Fruit fly (Drosophila melanogaster): ENCODE data around the gene CG9967.

The CG9967 gene

DNA sequence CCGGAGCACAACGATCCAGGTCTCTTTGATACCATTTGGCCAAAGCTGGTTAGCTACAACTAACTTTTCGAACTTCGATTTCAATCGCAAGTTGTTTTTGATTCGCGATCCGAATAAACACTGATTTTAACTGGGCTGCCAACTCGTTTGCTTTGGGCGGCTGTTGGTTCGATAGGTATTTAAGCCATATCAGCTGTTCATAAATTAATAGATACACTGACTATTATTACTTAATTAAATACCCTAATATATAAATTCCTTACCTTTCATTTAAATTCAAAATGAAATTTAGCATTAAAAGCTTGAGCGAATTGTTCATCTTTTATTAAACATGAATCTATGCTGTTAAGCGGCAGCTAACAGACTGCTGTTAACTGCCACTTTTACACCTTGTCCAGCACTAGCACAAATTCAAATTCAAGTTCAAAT lies at the start of gene CG9967:
Gene CG9967, minus strand, starts transcription at position 129 of the 429 bp plus-strand sequence.
- TF ChIP-seq CG9705 (GFP tag; optimal IDR thresholded peaks at IDR 0.05) (peak; percentile 21), h (GFP tag; optimal IDR thresholded peaks at IDR 0.05) (peak; percentile 55), Jra (GFP tag; optimal IDR thresholded peaks at IDR 0.05) (peak; percentile 5), OdsH (GFP tag; optimal IDR thresholded peaks at IDR 0.05) (peak; percentile 7), tai (GFP tag; optimal IDR thresholded peaks at IDR 0.05) (no peak), br (GFP tag; optimal IDR thresholded peaks at IDR 0.05) (no peak), HLH106 (tag; optimal IDR thresholded peaks at IDR 0.05) (peak; percentile 23), foxo (GFP tag; optimal IDR thresholded peaks at IDR 0.05) (peak in 1 of 2 experiments; percentile 26), sage (GFP tag; optimal IDR thresholded peaks at IDR 0.05) (no peak), Hnf4 (GFP tag; optimal IDR thresholded peaks at IDR 0.05) (peak; percentile 40)

- no peak for TF ChIP-seq psq (GFP tag; optimal IDR thresholded peaks at IDR 0.05)
- peak; percentile 98 for TF ChIP-seq Dfd (GFP tag; optimal IDR thresholded peaks at IDR 0.05)
Observed at dm6 chr2L:2404631-2405030, 47.5 kb upstream of the CG9967 start.

DNA sequence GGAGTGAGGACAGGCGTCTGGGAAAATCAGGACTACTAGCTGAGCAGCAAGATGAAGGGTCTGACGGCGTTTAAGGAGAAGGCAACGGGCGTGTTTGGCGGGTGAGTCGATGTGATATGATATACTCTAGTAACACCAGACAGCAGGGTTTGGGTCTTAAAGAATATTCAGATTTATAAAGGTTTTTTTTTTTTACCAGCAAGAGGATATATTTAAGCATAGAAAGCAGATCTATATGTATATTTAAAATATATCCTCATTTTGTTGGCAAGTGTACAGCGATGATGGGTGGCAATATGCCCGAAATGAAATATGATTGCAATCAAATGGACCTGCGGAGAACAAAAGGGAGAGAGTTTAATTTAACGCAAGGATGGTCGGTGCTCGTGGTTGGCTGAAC lies 45.0 kb upstream of the CG9967 start:
- TF ChIP-seq h (GFP tag; optimal IDR thresholded peaks at IDR 0.05): no peak
- no peak for TF ChIP-seq dmrt93B (GFP tag; optimal IDR thresholded peaks at IDR 0.05)
- TF ChIP-seq foxo (GFP tag; optimal IDR thresholded peaks at IDR 0.05): peak in 1 of 2 experiments; percentile 13
- no peak for TF ChIP-seq OdsH (GFP tag; optimal IDR thresholded peaks at IDR 0.05)
- no peak for TF ChIP-seq N (GFP tag; optimal IDR thresholded peaks at IDR 0.05)
- TF ChIP-seq dsf (GFP tag; optimal IDR thresholded peaks at IDR 0.05; ENCODE audit: borderline replicate concordance): no peak
- TF ChIP-seq Dif (GFP tag; optimal IDR thresholded peaks at IDR 0.05; ENCODE audit: partially characterized antibody): no peak

DNA sequence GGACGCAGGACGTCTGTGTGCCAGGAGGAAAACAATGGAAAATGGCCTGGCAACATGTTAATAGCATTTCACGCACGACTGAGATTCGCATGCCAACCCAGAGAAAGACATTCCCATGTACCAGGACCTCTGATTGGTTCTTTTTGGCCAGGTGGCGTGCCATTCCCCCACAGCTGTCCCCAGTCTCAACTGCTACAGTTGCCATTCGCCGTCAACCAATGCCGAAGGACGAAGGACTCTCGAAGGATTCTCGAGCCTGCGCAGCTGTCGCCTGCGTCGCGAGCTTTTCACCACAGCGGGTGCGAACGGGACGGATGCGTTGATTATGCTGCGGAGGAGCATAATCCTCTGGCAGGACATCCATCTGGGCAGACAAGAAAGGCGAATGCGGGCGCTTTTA lies 42.7 kb upstream of the CG9967 start, which contains the start of gene VGlut:
Gene VGlut, plus strand, starts transcription at position 399 of the 400 bp plus-strand sequence.
- TF ChIP-seq Rel (GFP tag; optimal IDR thresholded peaks at IDR 0.05) (no peak), Rel (tag; optimal IDR thresholded peaks at IDR 0.05) (no peak), rgr (GFP tag; optimal IDR thresholded peaks at IDR 0.05) (no peak), Hr83 (GFP tag; optimal IDR thresholded peaks at IDR 0.05; ENCODE audit: poor library complexity, severe bottlenecking) (no peak), N (GFP tag; optimal IDR thresholded peaks at IDR 0.05) (no peak), Dfd (GFP tag; optimal IDR thresholded peaks at IDR 0.05) (no peak), brk (GFP tag; optimal IDR thresholded peaks at IDR 0.05) (no peak), Hr78 (GFP tag; optimal IDR thresholded peaks at IDR 0.05) (no peak), ey (GFP tag; optimal IDR thresholded peaks at IDR 0.05) (no peak), dl (GFP tag; optimal IDR thresholded peaks at IDR 0.05; ENCODE audit: insufficient read depth in 1 of 2, partially characterized antibody in 2 of 2) (no peak), tai (GFP tag; optimal IDR thresholded peaks at IDR 0.05) (no peak), psq (GFP tag; optimal IDR thresholded peaks at IDR 0.05) (no peak), OdsH (GFP tag; optimal IDR thresholded peaks at IDR 0.05) (no peak), br (GFP tag; optimal IDR thresholded peaks at IDR 0.05) (no peak), h (GFP tag; optimal IDR thresholded peaks at IDR 0.05) (no peak), HLH106 (tag; optimal IDR thresholded peaks at IDR 0.05) (no peak), Sp1 (GFP tag; optimal IDR thresholded peaks at IDR 0.05) (no peak), GATAd (GFP tag; optimal IDR thresholded peaks at IDR 0.05) (no peak), Vsx2 (GFP tag; optimal IDR thresholded peaks at IDR 0.05; ENCODE audit: partially characterized antibody) (no peak)

dm6 chr2L:2398459-2398858 lies 41.3 kb upstream of the CG9967 start:
- no peak for TF ChIP-seq dl (GFP tag; optimal IDR thresholded peaks at IDR 0.05; ENCODE audit: insufficient read depth in 1 of 2, partially characterized antibody in 2 of 2)
- peak in 1 of 2 experiments; percentile 3 for TF ChIP-seq foxo (GFP tag; optimal IDR thresholded peaks at IDR 0.05)

- TF ChIP-seq ey (GFP tag; optimal IDR thresholded peaks at IDR 0.05) (peak; percentile 24), foxo (GFP tag; optimal IDR thresholded peaks at IDR 0.05) (peak in 1 of 2 experiments; percentile 40), Hr83 (GFP tag; optimal IDR thresholded peaks at IDR 0.05; ENCODE audit: poor library complexity, severe bottlenecking) (no peak), psq (GFP tag; optimal IDR thresholded peaks at IDR 0.05) (no peak), Mio (GFP tag; optimal IDR thresholded peaks at IDR 0.05) (no peak), CG32264 (GFP tag; optimal IDR thresholded peaks at IDR 0.05) (no peak), fru (GFP tag; optimal IDR thresholded peaks at IDR 0.05) (peak; percentile 31), h (GFP tag; optimal IDR thresholded peaks at IDR 0.05) (peak; percentile 20), dsf (GFP tag; optimal IDR thresholded peaks at IDR 0.05; ENCODE audit: borderline replicate concordance) (no peak), HLH106 (tag; optimal IDR thresholded peaks at IDR 0.05) (peak; percentile 22), pan (optimal IDR thresholded peaks at IDR 0.05) (no peak), sage (GFP tag; optimal IDR thresholded peaks at IDR 0.05) (no peak), Abd-B (GFP tag; optimal IDR thresholded peaks at IDR 0.05) (no peak), usp (GFP tag; optimal IDR thresholded peaks at IDR 0.05) (no peak), rgr (GFP tag; optimal IDR thresholded peaks at IDR 0.05) (no peak), CG9705 (GFP tag; optimal IDR thresholded peaks at IDR 0.05) (no peak), jim (GFP tag; optimal IDR thresholded peaks at IDR 0.05) (no peak), Dif (GFP tag; optimal IDR thresholded peaks at IDR 0.05; ENCODE audit: partially characterized antibody) (no peak)
Observed at dm6 chr2L:2397080-2397479, 39.9 kb upstream of the CG9967 start.

All from whole organism, wandering third instar larva.